Worm (Caenorhabditis elegans): Measurements from ENCODE around the gene sdha-1.

- TF ChIP-seq dmd-4 (tag; optimal IDR thresholded peaks at IDR 0.05; ENCODE audit: borderline replicate concordance) (no peak), nhr-11 (tag; optimal IDR thresholded peaks at IDR 0.05) (no peak), fkh-10 (GFP tag; optimal IDR thresholded peaks at IDR 0.05) (no peak), ama-1 (optimal IDR thresholded peaks at IDR 0.05) (no peak), C38D4.7 (GFP tag; optimal IDR thresholded peaks at IDR 0.05) (no peak), elt-2 (tag; optimal IDR thresholded peaks at IDR 0.05) (peak; percentile 13), sox-4 (tag; optimal IDR thresholded peaks at IDR 0.05) (no peak), unc-86 (tag; optimal IDR thresholded peaks at IDR 0.05) (no peak), ztf-16 (tag; optimal IDR thresholded peaks at IDR 0.05) (peak; percentile 19), madf-2 (tag; optimal IDR thresholded peaks at IDR 0.05) (no peak)
These were observed 10.9 kb upstream of the sdha-1 start, which contains the start of gene utx-1 for ce11 chrX:8556614-8557196.
